Fruit fly (Drosophila melanogaster): ENCODE measurements around the gene CG8112.

- TF ChIP-seq CTCF (optimal IDR thresholded peaks at IDR 0.05) = no peak
- no peak for TF ChIP-seq CG8478 (optimal IDR thresholded peaks at IDR 0.05)
Measured at dm6 chr3R:8707166-8707565, 5.6 kb upstream of the CG8112 start.

All from S2 (cell line).